Worm (Caenorhabditis elegans) whole organism, young adult: ENCODE results near the gene C29G2.6.
"Not testable (repeated sequence)": the region's sequence is repeated elsewhere in the genome, so short reads cannot be mapped to it uniquely, and the experiment has no call there.

Source experiments
- F33H1.4 ChIP-seq: fragments of 200-800 bp; sonication (Bioruptor generic); IDR thresholded peaks from 2 replicates; pipeline ENCODE4 v1.3.6; 2022; ENCODE audit warnings: missing genetic modification reagents, missing genetic modification characterization, missing compliant biosample characterization
- atf-7 ChIP-seq: sonication (generic microtip); optimal IDR thresholded peaks from 2 replicates; lab custom pipeline; 2017; ENCODE audit warnings: mild to moderate bottlenecking, missing genetic modification characterization, missing compliant biosample characterization
- ceh-79 ChIP-seq: sonication (generic microtip); optimal IDR thresholded peaks from 2 replicates; lab custom pipeline; 2017; ENCODE audit warnings: mild to moderate bottlenecking, missing genetic modification characterization, missing compliant biosample characterization
- lin-35 ChIP-seq, 3 experiments: fragments of 150-350 bp in 2 of 3; sonication (generic microtip) in 1 of 3; optimal IDR thresholded peaks; 2 replicates each; lab custom pipeline; 2014 to 2018; ENCODE audit warnings: missing biosample characterization in 3 of 3, missing genetic modification characterization in 3 of 3, missing genetic modification reagents in 3 of 3
- pha-4 ChIP-seq: fragments of 150-350 bp; sonication (generic microtip); optimal IDR thresholded peaks from 2 replicates; lab custom pipeline; 2014; ENCODE audit warnings: missing biosample characterization, missing genetic modification reagents, missing genetic modification characterization
- repo-1 ChIP-seq: sonication (generic microtip); optimal IDR thresholded peaks from 2 replicates; lab custom pipeline; 2017; ENCODE audit warnings: mild to moderate bottlenecking, missing genetic modification characterization, missing compliant biosample characterization

C29G2.6 gene

DNA sequence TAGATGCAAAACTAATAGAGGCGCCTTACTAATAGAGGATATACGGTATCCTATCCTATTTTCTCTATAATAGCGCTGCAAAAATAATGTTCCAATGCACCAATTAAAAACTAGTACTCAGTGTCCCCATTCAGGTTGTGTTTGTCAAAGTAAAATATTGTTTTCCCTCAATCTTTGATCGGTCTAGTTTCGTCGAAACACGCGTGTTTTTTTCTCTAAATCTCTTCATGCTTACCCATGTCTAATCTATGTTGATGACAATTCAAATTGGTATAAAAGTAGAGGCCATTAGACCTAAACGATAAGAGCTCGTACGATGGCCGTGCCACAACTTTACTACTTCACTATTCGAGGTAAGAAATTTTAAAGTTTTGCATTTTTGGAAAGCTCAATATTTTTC, 24.3 kb downstream of the C29G2.6 start, which contains the start of gene gst-10:
gst-10 (plus strand) TSS at position 301 of the 400 bp plus-strand sequence.
- not testable (repeated sequence) for TF ChIP-seq F33H1.4 (GFP tag; lab: Robert Waterston, UW); lin-35 (GFP tag; optimal IDR thresholded peaks at IDR 0.05; lab: Kevin White, UChicago); repo-1

DNA sequence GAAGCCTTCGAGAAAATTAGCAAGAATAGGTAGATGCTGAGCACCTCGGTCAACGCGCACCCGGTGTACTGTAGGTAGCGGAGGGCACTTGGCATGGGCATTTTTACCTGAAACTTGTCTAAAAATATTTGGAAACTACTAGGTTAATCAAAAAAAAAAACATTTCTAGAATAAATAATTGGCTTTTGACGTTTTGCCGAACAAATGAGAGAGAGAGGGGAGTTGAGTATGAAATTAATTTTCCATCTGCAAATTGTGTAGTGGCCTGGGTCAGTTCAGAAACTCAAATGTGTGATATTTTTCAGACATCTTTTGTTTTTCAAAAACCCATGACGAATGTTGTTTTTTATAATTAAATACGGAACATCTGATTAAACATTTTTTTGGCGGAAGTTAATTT, 49.4 kb downstream of the C29G2.6 start, which contains the start of gene Y45G12C.10:
Y45G12C.10 (minus strand) TSS at position 101 of the 400 bp plus-strand sequence.
- not testable (repeated sequence) for TF ChIP-seq ceh-79 (tag; lab: Kevin White, UChicago); pha-4 (tag; lab: Kevin White, UChicago); atf-7
